Worm (Caenorhabditis elegans) whole organism, late embryonic: Measurements from ENCODE around the gene C04G6.6.

Experiments used
- K02D7.2 ChIP-seq: sonication (generic microtip); optimal IDR thresholded peaks from 2 replicates; lab custom pipeline; 2017; ENCODE audit warnings: mild to moderate bottlenecking, missing genetic modification characterization, missing compliant biosample characterization
- K09A11.1 ChIP-seq: sonication (generic microtip); optimal IDR thresholded peaks from 2 replicates; lab custom pipeline; 2017; ENCODE audit warnings: antibody characterized with exemption, mild to moderate bottlenecking, missing genetic modification characterization, missing compliant biosample characterization; ENCODE audit not compliant: insufficient read depth
- ama-1 ChIP-seq: fragments of 150-350 bp; optimal IDR thresholded peaks from 2 replicates; lab custom pipeline; 2014
- ceh-6 ChIP-seq: fragments of 200-800 bp; sonication (Bioruptor generic); optimal IDR thresholded peaks from 2 replicates; lab custom pipeline; 2018; ENCODE audit warnings: mild to moderate bottlenecking, missing genetic modification characterization, missing compliant biosample characterization
- che-1 ChIP-seq: sonication (generic microtip); optimal IDR thresholded peaks from 2 replicates; lab custom pipeline; 2016; ENCODE audit warnings: mild to moderate bottlenecking, missing genetic modification characterization, missing compliant biosample characterization
- dmd-4 ChIP-seq: sonication (generic microtip); optimal IDR thresholded peaks from 2 replicates; lab custom pipeline; 2016; ENCODE audit warnings: borderline replicate concordance, missing genetic modification characterization, missing compliant biosample characterization
- dve-1 ChIP-seq: sonication (generic microtip); optimal IDR thresholded peaks from 2 replicates; lab custom pipeline; 2017; ENCODE audit warnings: antibody characterized with exemption, mild to moderate bottlenecking, missing genetic modification characterization, missing compliant biosample characterization
- elt-2 ChIP-seq: sonication (generic microtip); optimal IDR thresholded peaks from 2 replicates; lab custom pipeline; 2016; ENCODE audit warnings: missing genetic modification reagents, missing genetic modification characterization, missing compliant biosample characterization
- ets-4 ChIP-seq: sonication (generic microtip); optimal IDR thresholded peaks from 2 replicates; lab custom pipeline; 2016; ENCODE audit warnings: missing genetic modification characterization, missing compliant biosample characterization
- mec-3 ChIP-seq: sonication (generic microtip); optimal IDR thresholded peaks from 2 replicates; lab custom pipeline; 2016; ENCODE audit warnings: borderline replicate concordance, missing genetic modification characterization, missing compliant biosample characterization
- pqm-1 ChIP-seq: sonication (generic microtip); optimal IDR thresholded peaks from 2 replicates; lab custom pipeline; 2016; ENCODE audit warnings: missing genetic modification characterization, missing compliant biosample characterization
- pros-1 ChIP-seq: fragments of 150-350 bp; optimal IDR thresholded peaks from 2 replicates; lab custom pipeline; 2014; ENCODE audit warnings: missing biosample characterization, missing genetic modification reagents, missing genetic modification characterization
- ttx-3 ChIP-seq: sonication (generic microtip); optimal IDR thresholded peaks from 2 replicates; lab custom pipeline; 2016; ENCODE audit warnings: missing genetic modification reagents, missing genetic modification characterization, missing compliant biosample characterization

ce11 chrII:5103784-5104457 lies 4.4 kb upstream of the C04G6.6 start, which contains the start of the genes C04G6.11 and mpk-2:
- peak; percentile 70 for TF ChIP-seq elt-2 (tag; lab: Kevin White, UChicago)
- no peak for TF ChIP-seq dmd-4 (tag; lab: Kevin White, UChicago)
- TF ChIP-seq dve-1 (tag; lab: Kevin White, UChicago): no peak
- no peak for TF ChIP-seq ceh-6 (GFP tag; lab: Kevin White, UChicago)
- no peak for TF ChIP-seq K02D7.2 (tag; lab: Kevin White, UChicago)
- no peak for TF ChIP-seq K09A11.1 (tag; lab: Kevin White, UChicago)
- no peak for TF ChIP-seq ttx-3 (tag; lab: Kevin White, UChicago)
- no peak for TF ChIP-seq ets-4 (tag; lab: Kevin White, UChicago)
- no peak for TF ChIP-seq pros-1 (tag; lab: Kevin White, UChicago)
- no peak for TF ChIP-seq che-1 (tag; lab: Kevin White, UChicago)
- TF ChIP-seq mec-3: no peak
- TF ChIP-seq ama-1 (lab: Kevin White, UChicago): no peak
- no peak for TF ChIP-seq pqm-1 (tag; lab: Kevin White, UChicago)
